Fruit fly (Drosophila melanogaster) whole organism, wandering third instar larva: ENCODE data around the gene Cpr62Bb.
A peak's percentile ranks its signal among the peaks of the same experiment; 100 is the strongest.

Experiments
- Abd-B ChIP-seq: fragments of >200 bp; optimal IDR thresholded peaks from 2 replicates; lab custom pipeline; 2017; ENCODE audit warnings: missing biosample characterization, missing genetic modification characterization
- CG32264 ChIP-seq: fragments of 200-800 bp; sonication (Bioruptor generic); optimal IDR thresholded peaks from 2 replicates; lab custom pipeline; 2016; ENCODE audit warnings: missing biosample characterization, missing genetic modification characterization
- CG9705 ChIP-seq: fragments of 200-800 bp; sonication (Bioruptor generic); optimal IDR thresholded peaks from 2 replicates; lab custom pipeline; 2018; ENCODE audit warnings: missing biosample characterization, mild to moderate bottlenecking, missing genetic modification characterization
- CrebA ChIP-seq: fragments of 200-800 bp; sonication (Bioruptor generic); optimal IDR thresholded peaks from 2 replicates; lab custom pipeline; 2016; ENCODE audit warnings: missing biosample characterization, mild to moderate bottlenecking, missing genetic modification characterization, borderline replicate concordance
- Dfd ChIP-seq: fragments of >200 bp; optimal IDR thresholded peaks from 2 replicates; lab custom pipeline; 2017; ENCODE audit warnings: missing biosample characterization, missing genetic modification characterization
- Dif ChIP-seq: fragments of 200-275, 200-300 bp; sonication (Bioruptor generic); optimal IDR thresholded peaks from 2 replicates; lab custom pipeline; 2018; ENCODE audit warnings: missing biosample characterization, missing genetic modification characterization; ENCODE audit not compliant: partially characterized antibody
- GATAd ChIP-seq: sonication (Bioruptor generic); optimal IDR thresholded peaks from 2 replicates; lab custom pipeline; 2016; ENCODE audit warnings: missing biosample characterization, missing genetic modification characterization
- HLH106 ChIP-seq: fragments of 200-800 bp; optimal IDR thresholded peaks from 3 replicates; lab custom pipeline; 2019; ENCODE audit warnings: missing biosample characterization, mild to moderate bottlenecking, missing genetic modification characterization, moderate library complexity
- Hnf4 ChIP-seq: fragments of 200-800 bp; sonication (Bioruptor generic); optimal IDR thresholded peaks from 2 replicates; lab custom pipeline; 2016; ENCODE audit warnings: missing biosample characterization, mild to moderate bottlenecking, missing genetic modification characterization
- Hr78 ChIP-seq: fragments of >200 bp; optimal IDR thresholded peaks from 2 replicates; lab custom pipeline; 2017; ENCODE audit warnings: missing biosample characterization, missing genetic modification characterization
- Hr83 ChIP-seq: fragments of 200-300 bp; sonication (Bioruptor generic); optimal IDR thresholded peaks from 2 replicates; lab custom pipeline; 2016; ENCODE audit warnings: missing biosample characterization, mild to moderate bottlenecking, missing genetic modification characterization, moderate library complexity; ENCODE audit not compliant: poor library complexity, severe bottlenecking
- Jra ChIP-seq: sonication (Bioruptor generic); optimal IDR thresholded peaks from 2 replicates; lab custom pipeline; 2016; ENCODE audit warnings: missing biosample characterization, missing genetic modification characterization
- Mio ChIP-seq: sonication (Bioruptor generic); optimal IDR thresholded peaks from 2 replicates; lab custom pipeline; 2016; ENCODE audit warnings: missing biosample characterization, missing genetic modification characterization
- Myc ChIP-seq: fragments of >200 bp; optimal IDR thresholded peaks from 2 replicates; lab custom pipeline; 2017
- N ChIP-seq: fragments of >200 bp; optimal IDR thresholded peaks from 2 replicates; lab custom pipeline; 2018; ENCODE audit warnings: missing biosample characterization, missing external identifiers, missing genetic modification characterization
- OdsH ChIP-seq: fragments of 200-800 bp; sonication (Bioruptor generic); optimal IDR thresholded peaks from 2 replicates; lab custom pipeline; 2016; ENCODE audit warnings: missing biosample characterization, mild to moderate bottlenecking, missing genetic modification characterization
- Rel ChIP-seq, 2 experiments: fragments of 200-800 bp; sonication (Bioruptor generic) in 1 of 2; optimal IDR thresholded peaks; 2 replicates in 1 of 2; 3 replicates in 1 of 2; lab custom pipeline; 2016 to 2019; ENCODE audit warnings: mild to moderate bottlenecking in 2 of 2, missing biosample characterization in 2 of 2, missing genetic modification characterization in 2 of 2, moderate library complexity in 1 of 2
- Sp1 ChIP-seq: fragments of 200-800 bp; sonication (Bioruptor generic); optimal IDR thresholded peaks from 3 replicates; lab custom pipeline; 2019; ENCODE audit warnings: missing biosample characterization, mild to moderate bottlenecking, missing genetic modification characterization, moderate library complexity
- Vsx2 ChIP-seq: fragments of 200-300, 225-300 bp; sonication (Bioruptor generic); optimal IDR thresholded peaks from 2 replicates; lab custom pipeline; 2018; ENCODE audit warnings: missing biosample characterization, missing genetic modification characterization; ENCODE audit not compliant: partially characterized antibody
- br ChIP-seq: fragments of 200-800 bp; sonication (Bioruptor generic); optimal IDR thresholded peaks from 2 replicates; lab custom pipeline; 2016; ENCODE audit warnings: missing biosample characterization, missing genetic modification characterization
- brk ChIP-seq: fragments of 200-800 bp; sonication (Bioruptor generic); optimal IDR thresholded peaks from 2 replicates; lab custom pipeline; 2016; ENCODE audit warnings: missing biosample characterization, mild to moderate bottlenecking, missing genetic modification characterization
- dl ChIP-seq, 2 experiments: fragments of 175-275, 200-275 bp in 1 of 2; fragments of 200-275 bp in 1 of 2; sonication (Bioruptor generic); optimal IDR thresholded peaks; lab custom pipeline; 2018; ENCODE audit warnings: mild to moderate bottlenecking in 2 of 2, missing biosample characterization in 2 of 2, missing genetic modification characterization in 2 of 2, moderate library complexity in 2 of 2; ENCODE audit not compliant: partially characterized antibody in 2 of 2, insufficient read depth in 1 of 2
- dmrt93B ChIP-seq: fragments of 200-800 bp; sonication (Bioruptor generic); optimal IDR thresholded peaks from 2 replicates; lab custom pipeline; 2018; ENCODE audit warnings: missing biosample characterization, mild to moderate bottlenecking, missing genetic modification characterization
- dsf ChIP-seq: sonication (Bioruptor generic); optimal IDR thresholded peaks from 2 replicates; lab custom pipeline; 2016; ENCODE audit warnings: missing biosample characterization, missing genetic modification characterization, borderline replicate concordance
- ey ChIP-seq: fragments of 200-800 bp; sonication (Bioruptor generic); optimal IDR thresholded peaks from 2 replicates; lab custom pipeline; 2016; ENCODE audit warnings: missing biosample characterization, missing genetic modification characterization
- foxo ChIP-seq, 2 experiments: fragments of 200-800 bp; sonication (Bioruptor generic); optimal IDR thresholded peaks; 2 replicates in 1 of 2; 3 replicates in 1 of 2; lab custom pipeline; 2016 to 2017; ENCODE audit warnings: missing biosample characterization in 2 of 2, missing genetic modification characterization in 2 of 2
- fru ChIP-seq: fragments of 200-800 bp; sonication (Bioruptor generic); optimal IDR thresholded peaks from 3 replicates; lab custom pipeline; 2016; ENCODE audit warnings: missing biosample characterization, mild to moderate bottlenecking, missing genetic modification characterization
- h ChIP-seq: fragments of 200-800 bp; sonication (Bioruptor generic); optimal IDR thresholded peaks from 3 replicates; lab custom pipeline; 2016; ENCODE audit warnings: missing biosample characterization, mild to moderate bottlenecking, missing genetic modification characterization
- jim ChIP-seq: fragments of 175-275, 200-325 bp; sonication (Bioruptor generic); optimal IDR thresholded peaks from 2 replicates; lab custom pipeline; 2016; ENCODE audit warnings: missing biosample characterization, mild to moderate bottlenecking, missing genetic modification characterization
- lola ChIP-seq: fragments of >200 bp; optimal IDR thresholded peaks from 2 replicates; lab custom pipeline; 2017; ENCODE audit warnings: missing biosample characterization, missing genetic modification characterization
- pan ChIP-seq: fragments of >200 bp; optimal IDR thresholded peaks from 2 replicates; lab custom pipeline; 2017
- psq ChIP-seq: fragments of 200-800 bp; sonication (Bioruptor generic); optimal IDR thresholded peaks from 3 replicates; lab custom pipeline; 2017; ENCODE audit warnings: missing biosample characterization, mild to moderate bottlenecking, missing genetic modification characterization, moderate library complexity
- rgr ChIP-seq: fragments of 200-800 bp; sonication (Bioruptor generic); optimal IDR thresholded peaks from 3 replicates; lab custom pipeline; 2016; ENCODE audit warnings: missing biosample characterization, mild to moderate bottlenecking, missing genetic modification characterization
- sage ChIP-seq: fragments of 200-800 bp; sonication (Bioruptor generic); optimal IDR thresholded peaks from 2 replicates; lab custom pipeline; 2016; ENCODE audit warnings: missing biosample characterization, mild to moderate bottlenecking, missing genetic modification characterization
- sv ChIP-seq: fragments of 200-800 bp; sonication (Bioruptor generic); optimal IDR thresholded peaks from 3 replicates; lab custom pipeline; 2016; ENCODE audit warnings: missing biosample characterization, missing genetic modification characterization
- tai ChIP-seq: sonication (Bioruptor generic); optimal IDR thresholded peaks from 2 replicates; lab custom pipeline; 2016; ENCODE audit warnings: missing biosample characterization, missing genetic modification characterization
- usp ChIP-seq: fragments of >200 bp; optimal IDR thresholded peaks from 2 replicates; lab custom pipeline; 2017; ENCODE audit warnings: missing biosample characterization, missing genetic modification characterization
- woc ChIP-seq: sonication (Bioruptor generic); optimal IDR thresholded peaks from 2 replicates; lab custom pipeline; 2016; ENCODE audit warnings: missing biosample characterization, mild to moderate bottlenecking, missing genetic modification characterization

The Cpr62Bb gene

dm6 chr3L:1880692-1881091 is 45.7 kb upstream of the Cpr62Bb start:
- TF ChIP-seq ey (GFP tag; lab: Kevin White, UChicago) (no peak), tai (GFP tag; lab: Kevin White, UChicago) (no peak), N (GFP tag; lab: Kevin White, UChicago) (no peak), CG9705 (GFP tag; lab: Kevin White, UChicago) (no peak), sv (GFP tag; lab: Kevin White, UChicago) (no peak), Sp1 (GFP tag; lab: Kevin White, UChicago) (no peak), OdsH (GFP tag; lab: Kevin White, UChicago) (no peak), h (GFP tag; lab: Kevin White, UChicago) (peak; percentile 29)
- TF ChIP-seq, all 38 proteins: peak for 1

dm6 chr3L:1876215-1876625 is 41.3 kb upstream of the Cpr62Bb start, which contains the start of gene dre4:
dre4 (minus strand) TSS chr3L:1876312.
- peak in 1 of 2 experiments; percentile 66 for TF ChIP-seq foxo (GFP tag; optimal IDR thresholded peaks at IDR 0.05; lab: Kevin White, UChicago)
- no peak for TF ChIP-seq dl (GFP tag; optimal IDR thresholded peaks at IDR 0.05; lab: Kevin White, UChicago; ENCODE audit: insufficient read depth in 1 of 2, partially characterized antibody in 2 of 2)
- TF ChIP-seq dsf, result no peak
- TF ChIP-seq brk (GFP tag; lab: Kevin White, UChicago), result no peak
- no peak for TF ChIP-seq pan (lab: Kevin White, UChicago)
- TF ChIP-seq Vsx2 (GFP tag; lab: Kevin White, UChicago), result no peak
- TF ChIP-seq Rel (GFP tag; optimal IDR thresholded peaks at IDR 0.05; lab: Kevin White, UChicago), result no peak
- TF ChIP-seq Rel (tag; optimal IDR thresholded peaks at IDR 0.05; lab: Kevin White, UChicago), result no peak
- TF ChIP-seq rgr (GFP tag; lab: Kevin White, UChicago), result peak; percentile 59
- no peak for TF ChIP-seq lola (GFP tag; lab: Kevin White, UChicago)
- TF ChIP-seq CG9705 (GFP tag; lab: Kevin White, UChicago), result no peak
- TF ChIP-seq sv (GFP tag; lab: Kevin White, UChicago), result peak; percentile 61
- TF ChIP-seq OdsH (GFP tag; lab: Kevin White, UChicago), result peak; percentile 61
- TF ChIP-seq Hnf4 (GFP tag; lab: Kevin White, UChicago), result no peak
- TF ChIP-seq GATAd (GFP tag; lab: Kevin White, UChicago), result no peak
- peak; percentile 43 for TF ChIP-seq ey (GFP tag; lab: Kevin White, UChicago)
- TF ChIP-seq sage, result no peak
- TF ChIP-seq HLH106 (tag; lab: Kevin White, UChicago), result peak; percentile 36
- no peak for TF ChIP-seq jim (GFP tag; lab: Kevin White, UChicago)
- TF ChIP-seq br (GFP tag; lab: Kevin White, UChicago), result peak; percentile 9
- no peak for TF ChIP-seq Abd-B
- TF ChIP-seq h (GFP tag; lab: Kevin White, UChicago), result peak; percentile 65
- TF ChIP-seq psq, result peak; percentile 37
- TF ChIP-seq fru (GFP tag; lab: Kevin White, UChicago), result no peak
- TF ChIP-seq Hr78, result no peak
- no peak for TF ChIP-seq woc (GFP tag; lab: Kevin White, UChicago)
- TF ChIP-seq N (GFP tag; lab: Kevin White, UChicago), result no peak
- TF ChIP-seq Mio (GFP tag; lab: Kevin White, UChicago), result no peak
- TF ChIP-seq usp, result no peak
- TF ChIP-seq CG32264 (GFP tag; lab: Kevin White, UChicago), result no peak
- no peak for TF ChIP-seq Dfd (GFP tag; lab: Kevin White, UChicago)
- TF ChIP-seq Sp1 (GFP tag; lab: Kevin White, UChicago), result peak; percentile 35
- peak; percentile 7 for TF ChIP-seq dmrt93B (GFP tag; lab: Kevin White, UChicago)
- TF ChIP-seq Hr83 (GFP tag; lab: Kevin White, UChicago), result no peak
- TF ChIP-seq Dif, result no peak
- TF ChIP-seq Jra, result no peak
- TF ChIP-seq Myc (lab: Kevin White, UChicago), result no peak
- TF ChIP-seq CrebA, result no peak
- TF ChIP-seq tai (GFP tag; lab: Kevin White, UChicago), result no peak
